Worm (Caenorhabditis elegans): ENCODE results near the gene abu-13.

ce11 chrIII:6895166-6895565, 50.5 kb downstream of the abu-13 start:
- TF ChIP-seq him-1 (tag; optimal IDR thresholded peaks at IDR 0.05): no peak
- TF ChIP-seq dao-5 (tag; optimal IDR thresholded peaks at IDR 0.05): no peak
- peak; percentile 2 for TF ChIP-seq W03F9.2 (tag; optimal IDR thresholded peaks at IDR 0.05)
